Worm (Caenorhabditis elegans): Measurements from ENCODE around the gene C16C10.4.
A peak's percentile ranks its signal among the peaks of the same experiment; 100 is the strongest.

- TF ChIP-seq fos-1 (tag; optimal IDR thresholded peaks at IDR 0.05), result no peak
- no peak for TF ChIP-seq pag-3 (tag; optimal IDR thresholded peaks at IDR 0.05; ENCODE audit: borderline replicate concordance, insufficient read depth)
- TF ChIP-seq elt-3 (tag; optimal IDR thresholded peaks at IDR 0.05), result no peak
- TF ChIP-seq ama-1 (optimal IDR thresholded peaks at IDR 0.05), result no peak
- TF ChIP-seq blmp-1 (tag; optimal IDR thresholded peaks at IDR 0.05), result peak; percentile 29
Measured at ce11 chrIII:4208210-4208609, 37.1 kb downstream of the C16C10.4 start.

Measured in whole organism, L1 larva.